Worm (Caenorhabditis elegans) whole organism, young adult: ENCODE results near the gene atf-6.

Source experiments
- B0261.1 ChIP-seq: sonication (generic microtip); optimal IDR thresholded peaks from 2 replicates; lab custom pipeline; 2016; ENCODE audit warnings: mild to moderate bottlenecking, missing genetic modification characterization, moderate library complexity, missing compliant biosample characterization
- F10E7.11 ChIP-seq: sonication (generic microtip); optimal IDR thresholded peaks from 2 replicates; lab custom pipeline; 2017; ENCODE audit warnings: mild to moderate bottlenecking, missing genetic modification characterization, moderate library complexity, missing compliant biosample characterization
- F37B4.10 ChIP-seq: fragments of 200-800 bp; sonication (Bioruptor generic); IDR thresholded peaks from 2 replicates; pipeline ENCODE4 v1.3.6; 2022; ENCODE audit warnings: missing genetic modification characterization, missing compliant biosample characterization
- K12H6.12 ChIP-seq: fragments of 200-800 bp; sonication (Bioruptor generic); optimal IDR thresholded peaks from 2 replicates; lab custom pipeline; 2018; ENCODE audit warnings: mild to moderate bottlenecking, missing genetic modification characterization, missing compliant biosample characterization
- Y67H2A.10 ChIP-seq: fragments of 200-800 bp; sonication (Bioruptor generic); conservative IDR thresholded peaks from 2 replicates; pipeline ENCODE4 v1.3.6; 2022; ENCODE audit warnings: missing genetic modification reagents, missing genetic modification characterization, missing compliant biosample characterization
- ZK185.1 ChIP-seq: sonication (generic microtip); optimal IDR thresholded peaks from 2 replicates; lab custom pipeline; 2016; ENCODE audit warnings: mild to moderate bottlenecking, missing genetic modification characterization, missing compliant biosample characterization; ENCODE audit not compliant: poor library complexity, severe bottlenecking
- attf-3 ChIP-seq: fragments of 200-800 bp; sonication (Bioruptor generic); conservative IDR thresholded peaks from 2 replicates; pipeline ENCODE4 v1.3.6; 2022; ENCODE audit warnings: missing genetic modification reagents, missing genetic modification characterization, missing compliant biosample characterization
- attf-6 ChIP-seq: fragments of 200-800 bp; sonication (Bioruptor generic); IDR thresholded peaks from 2 replicates; pipeline ENCODE4 v1.3.6; 2022; ENCODE audit warnings: missing genetic modification reagents, missing genetic modification characterization, missing compliant biosample characterization
- bed-1 ChIP-seq: fragments of 200-800 bp; sonication (Bioruptor generic); IDR thresholded peaks from 2 replicates; pipeline ENCODE4 v1.3.6; 2022; ENCODE audit warnings: missing genetic modification reagents, missing genetic modification characterization, missing compliant biosample characterization
- cebp-1 ChIP-seq, 2 experiments: fragments of 200-800 bp in 1 of 2; sonication (Bioruptor generic) in 1 of 2; sonication (generic microtip) in 1 of 2; IDR thresholded peaks in 1 of 2; optimal IDR thresholded peaks in 1 of 2; 2 replicates each; pipeline versions ENCODE4 v1.3.6 to Lab custom; 2017 to 2022; ENCODE audit warnings: missing compliant biosample characterization in 2 of 2, missing genetic modification characterization in 2 of 2, mild to moderate bottlenecking in 1 of 2, missing genetic modification reagents in 1 of 2, moderate library complexity in 1 of 2
- ceh-27 ChIP-seq: fragments of 200-800 bp; sonication (Bioruptor generic); optimal IDR thresholded peaks from 2 replicates; lab custom pipeline; 2018; ENCODE audit warnings: mild to moderate bottlenecking, missing genetic modification characterization, moderate library complexity, missing compliant biosample characterization
- ceh-40 ChIP-seq: fragments of 200-800 bp; sonication (Bioruptor generic); IDR thresholded peaks from 2 replicates; pipeline ENCODE4 v1.3.6; 2022; ENCODE audit warnings: missing genetic modification characterization, missing compliant biosample characterization
- dox-1 ChIP-seq: fragments of 200-800 bp; sonication (Bioruptor generic); IDR thresholded peaks from 2 replicates; pipeline ENCODE4 v1.3.6; 2022; ENCODE audit warnings: missing genetic modification reagents, missing genetic modification characterization, missing compliant biosample characterization
- egrh-3 ChIP-seq: fragments of 200-800 bp; sonication (Bioruptor generic); IDR thresholded peaks from 2 replicates; pipeline ENCODE4 v1.3.6; 2022; ENCODE audit warnings: missing genetic modification reagents, missing genetic modification characterization, missing compliant biosample characterization
- ets-4 ChIP-seq: fragments of 200-800 bp; sonication (Bioruptor generic); optimal IDR thresholded peaks from 2 replicates; lab custom pipeline; 2018; ENCODE audit warnings: mild to moderate bottlenecking, missing genetic modification characterization, missing compliant biosample characterization
- hlh-12 ChIP-seq: sonication (generic microtip); optimal IDR thresholded peaks from 2 replicates; lab custom pipeline; 2016; ENCODE audit warnings: missing genetic modification characterization, missing compliant biosample characterization
- hlh-26 ChIP-seq: fragments of 200-800 bp; sonication (Bioruptor generic); conservative IDR thresholded peaks from 2 replicates; pipeline ENCODE4 v1.3.6; 2022; ENCODE audit warnings: missing genetic modification reagents, missing genetic modification characterization, missing compliant biosample characterization
- hmg-1.2 ChIP-seq: fragments of 200-800 bp; sonication (Bioruptor generic); IDR thresholded peaks from 2 replicates; pipeline ENCODE4 v1.3.6; 2022; ENCODE audit warnings: missing genetic modification reagents, missing genetic modification characterization, missing compliant biosample characterization
- lag-1 ChIP-seq: fragments of 200-800 bp; sonication (Bioruptor generic); IDR thresholded peaks from 2 replicates; pipeline ENCODE4 v1.3.6; 2022; ENCODE audit warnings: missing genetic modification reagents, missing genetic modification characterization, missing compliant biosample characterization
- lin-40 ChIP-seq: sonication (generic microtip); optimal IDR thresholded peaks from 2 replicates; lab custom pipeline; 2016; ENCODE audit warnings: missing genetic modification characterization, mild to moderate bottlenecking, missing compliant biosample characterization, missing genotype, missing genetic modification reagents
- lir-1 ChIP-seq: fragments of 200-800 bp; sonication (Bioruptor generic); conservative IDR thresholded peaks from 2 replicates; pipeline ENCODE4 v1.3.6; 2022; ENCODE audit warnings: missing genetic modification reagents, missing genetic modification characterization, missing compliant biosample characterization
- lsl-1 ChIP-seq: fragments of 200-800 bp; sonication (Bioruptor generic); optimal IDR thresholded peaks from 2 replicates; lab custom pipeline; 2018; ENCODE audit warnings: mild to moderate bottlenecking, missing genetic modification characterization, moderate library complexity, missing compliant biosample characterization
- madf-6 ChIP-seq: fragments of 200-800 bp; sonication (Bioruptor generic); IDR thresholded peaks from 2 replicates; pipeline ENCODE4 v1.3.6; 2022; ENCODE audit warnings: missing genetic modification reagents, missing genetic modification characterization, missing compliant biosample characterization
- mcd-1 ChIP-seq: fragments of 200-800 bp; sonication (Bioruptor generic); IDR thresholded peaks from 2 replicates; pipeline ENCODE4 v1.3.6; 2022; ENCODE audit warnings: missing genetic modification reagents, missing genetic modification characterization, missing compliant biosample characterization
- nhr-120 ChIP-seq: fragments of 200-800 bp; sonication (Bioruptor generic); IDR thresholded peaks from 2 replicates; pipeline ENCODE4 v1.3.6; 2022; ENCODE audit warnings: missing genetic modification characterization, missing compliant biosample characterization
- nhr-80 ChIP-seq: sonication (generic microtip); optimal IDR thresholded peaks from 2 replicates; lab custom pipeline; 2016; ENCODE audit warnings: missing genetic modification characterization, missing compliant biosample characterization
- nhr-90 ChIP-seq: sonication (generic microtip); optimal IDR thresholded peaks from 2 replicates; lab custom pipeline; 2016; ENCODE audit warnings: missing genotype, mild to moderate bottlenecking, missing genetic modification characterization, missing compliant biosample characterization
- pha-4 ChIP-seq: fragments of 150-350 bp; sonication (generic microtip); optimal IDR thresholded peaks from 2 replicates; lab custom pipeline; 2014; ENCODE audit warnings: missing biosample characterization, missing genetic modification reagents, missing genetic modification characterization
- rcor-1 ChIP-seq: fragments of 200-800 bp; sonication (Bioruptor generic); IDR thresholded peaks from 2 replicates; pipeline ENCODE4 v1.3.6; 2022; ENCODE audit warnings: missing genetic modification reagents, missing genetic modification characterization, missing compliant biosample characterization
- sdz-38 ChIP-seq: sonication (generic microtip); optimal IDR thresholded peaks from 2 replicates; lab custom pipeline; 2016; ENCODE audit warnings: missing genotype, missing genetic modification characterization, missing compliant biosample characterization
- snpc-4 ChIP-seq, 5 experiments: fragments of 150-350 bp in 1 of 5; sonication (generic microtip) in 4 of 5; optimal IDR thresholded peaks; 2 replicates each; lab custom pipeline; 2014 to 2018; ENCODE audit warnings: missing genetic modification characterization in 5 of 5, missing biosample characterization in 3 of 5, antibody characterized with exemption in 2 of 5, mild to moderate bottlenecking in 2 of 5, missing compliant biosample characterization in 2 of 5, missing genotype in 2 of 5, moderate library complexity in 2 of 5, missing genetic modification reagents in 1 of 5
- somi-1 ChIP-seq: fragments of 200-800 bp; sonication (Bioruptor generic); optimal IDR thresholded peaks from 2 replicates; lab custom pipeline; 2018; ENCODE audit warnings: mild to moderate bottlenecking, missing genetic modification characterization, missing compliant biosample characterization
- xnd-1 ChIP-seq: sonication (generic microtip); optimal IDR thresholded peaks from 2 replicates; lab custom pipeline; 2016; ENCODE audit warnings: missing genotype, missing genetic modification reagents, missing genetic modification characterization, missing compliant biosample characterization
- zfh-2 ChIP-seq: fragments of 200-800 bp; sonication (Bioruptor generic); conservative IDR thresholded peaks from 2 replicates; pipeline ENCODE4 v1.3.6; 2022; ENCODE audit warnings: missing genetic modification reagents, missing genetic modification characterization, missing compliant biosample characterization
- ztf-26 ChIP-seq: sonication (generic microtip); optimal IDR thresholded peaks from 2 replicates; lab custom pipeline; 2017; ENCODE audit warnings: missing genetic modification characterization, missing compliant biosample characterization
- ztf-28 ChIP-seq: fragments of 200-800 bp; sonication (Bioruptor generic); IDR thresholded peaks from 2 replicates; pipeline ENCODE4 v1.3.6; 2022; ENCODE audit warnings: missing genetic modification reagents, missing genetic modification characterization, missing compliant biosample characterization
- ztf-6 ChIP-seq: fragments of 200-800 bp; sonication (Bioruptor generic); IDR thresholded peaks from 2 replicates; pipeline ENCODE4 v1.3.6; 2022; ENCODE audit warnings: missing genetic modification reagents, missing genetic modification characterization, missing compliant biosample characterization

The atf-6 gene

ce11 chrX:12446572-12446971 lies 34.2 kb upstream of the atf-6 start:
- no peak for TF ChIP-seq bed-1
- TF ChIP-seq nhr-80: peak; percentile 67

- 0 out of 2 replicates have a peak, but pooled peaks have one; percentile 74 for TF ChIP-seq F37B4.10 (GFP tag; lab: Robert Waterston, UW)
- TF ChIP-seq ztf-6 (GFP tag; lab: Robert Waterston, UW): 0 out of 2 replicates have a peak, but pooled peaks have one; percentile 28
- TF ChIP-seq egrh-3: peak; percentile 12; the same call in 1 of the 2 replicates
Observed at ce11 chrX:12447639-12448038, 33.1 kb upstream of the atf-6 start.

ce11 chrX:12449262-12449942 lies 31.3 kb upstream of the atf-6 start, which contains the start of gene T18D3.6:
T18D3.6 (plus strand) TSS chrX:12449892.
- TF ChIP-seq K12H6.12 (tag; lab: Kevin White, UChicago) (no peak), rcor-1 (GFP tag; lab: Robert Waterston, UW) (no peak), mcd-1 (GFP tag; lab: Robert Waterston, UW) (peak; percentile 52), pha-4 (tag; lab: Kevin White, UChicago) (no peak), nhr-80 (peak; percentile 72), cebp-1 (GFP tag; IDR thresholded peaks at IDR 0.05; lab: Robert Waterston, UW) (no peak), cebp-1 (tag; optimal IDR thresholded peaks at IDR 0.05; lab: Kevin White, UChicago) (peak; percentile 21), zfh-2 (GFP tag; lab: Robert Waterston, UW) (peak; percentile 90), somi-1 (GFP tag; lab: Kevin White, UChicago) (no peak), Y67H2A.10 (GFP tag; lab: Robert Waterston, UW) (no peak)

ce11 chrX:12451258-12451657 lies 29.5 kb upstream of the atf-6 start:
- peak; percentile 58 for TF ChIP-seq nhr-80
- no peak for TF ChIP-seq zfh-2 (GFP tag; lab: Robert Waterston, UW)

- TF ChIP-seq ceh-40 (GFP tag; lab: Robert Waterston, UW) (no peak), madf-6 (GFP tag; lab: Robert Waterston, UW) (0 out of 2 replicates have a peak, but pooled peaks have one; percentile 16), nhr-90 (peak; percentile 7), ztf-28 (GFP tag; lab: Robert Waterston, UW) (no peak), sdz-38 (no peak), snpc-4 (GFP tag; optimal IDR thresholded peaks at IDR 0.05; lab: Kevin White, UChicago) (peak; percentile 9), snpc-4 (tag; optimal IDR thresholded peaks at IDR 0.05; lab: Kevin White, UChicago) (peak in 1 of 4 experiments; percentile 29), mcd-1 (GFP tag; lab: Robert Waterston, UW) (peak; percentile 69), F10E7.11 (no peak), hlh-12 (no peak), attf-6 (no peak), hmg-1.2 (GFP tag; lab: Robert Waterston, UW) (peak; percentile 34; the same call in 1 of the 2 replicates), lag-1 (0 out of 2 replicates have a peak, but pooled peaks have one; percentile 10), ZK185.1 (tag; lab: Kevin White, UChicago) (no peak), cebp-1 (GFP tag; IDR thresholded peaks at IDR 0.05; lab: Robert Waterston, UW) (no peak), cebp-1 (tag; optimal IDR thresholded peaks at IDR 0.05; lab: Kevin White, UChicago) (peak; percentile 71), ztf-26 (tag; lab: Kevin White, UChicago) (peak; percentile 25), ceh-27 (GFP tag; lab: Kevin White, UChicago) (peak; percentile 61), nhr-120 (no peak), xnd-1 (tag; lab: Kevin White, UChicago) (no peak), lir-1 (GFP tag; lab: Robert Waterston, UW) (0 out of 2 replicates have a peak, but pooled peaks have one; percentile 20), dox-1 (GFP tag; lab: Robert Waterston, UW) (peak; percentile 58), lsl-1 (GFP tag; lab: Kevin White, UChicago) (no peak), lin-40 (tag; lab: Kevin White, UChicago) (peak; percentile 54), hlh-26 (GFP tag; lab: Robert Waterston, UW) (no peak), ets-4 (GFP tag; lab: Kevin White, UChicago) (peak; percentile 13), attf-3 (GFP tag; lab: Robert Waterston, UW) (no peak), B0261.1 (tag; lab: Kevin White, UChicago) (peak; percentile 11), ztf-6 (GFP tag; lab: Robert Waterston, UW) (0 out of 2 replicates have a peak, but pooled peaks have one; percentile 15), pha-4 (tag; lab: Kevin White, UChicago) (no peak), K12H6.12 (tag; lab: Kevin White, UChicago) (peak; percentile 62)
Observed at ce11 chrX:12452143-12452570, 28.6 kb upstream of the atf-6 start.
